Worm (Caenorhabditis elegans): ENCODE measurements around the gene emg-1.
A peak's percentile ranks its signal among the peaks of the same experiment; 100 is the strongest.

Gene emg-1

DNA sequence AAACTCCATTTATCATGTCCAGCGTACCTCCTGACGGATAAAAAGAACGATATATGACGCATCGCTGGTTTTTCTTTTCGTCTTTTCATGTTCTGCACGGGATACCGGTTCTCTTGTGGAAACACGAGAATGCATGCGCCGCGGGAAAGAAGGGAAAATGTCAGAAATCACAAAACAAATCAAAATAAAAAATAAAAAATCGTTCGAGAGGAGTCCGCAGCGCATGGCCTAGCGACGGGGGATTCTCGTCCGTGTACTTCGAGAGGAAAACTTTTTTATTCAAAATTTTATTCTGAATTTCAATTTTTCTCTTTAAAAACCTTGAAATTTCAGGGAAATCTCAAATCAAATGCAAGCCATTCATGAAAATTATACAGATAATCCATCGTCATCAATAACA, 28.1 kb upstream of the emg-1 start, which contains the start of the genes lron-10 and hpr-9 (continued):
- TF ChIP-seq nfya-2 (GFP tag; IDR thresholded peaks at IDR 0.05): no peak
- TF ChIP-seq B0261.1 (tag; optimal IDR thresholded peaks at IDR 0.05): peak; percentile 12
- TF ChIP-seq nhr-27 (tag; optimal IDR thresholded peaks at IDR 0.05): peak; percentile 45
- no peak for TF ChIP-seq rpc-1 (optimal IDR thresholded peaks at IDR 0.05)
- TF ChIP-seq rpc-1 (tag; optimal IDR thresholded peaks at IDR 0.05): no peak
- TF ChIP-seq sea-2 (GFP tag; IDR thresholded peaks at IDR 0.05): 0 out of 2 replicates have a peak, but pooled peaks have one; percentile 31
- TF ChIP-seq bed-2 (GFP tag; IDR thresholded peaks at IDR 0.05): peak; percentile 82; the same call in 1 of the 2 replicates
- no peak for TF ChIP-seq F37B4.10 (GFP tag; IDR thresholded peaks at IDR 0.05)
- TF ChIP-seq ama-1 (optimal IDR thresholded peaks at IDR 0.05): no peak
- TF ChIP-seq ama-1 (GFP tag; optimal IDR thresholded peaks at IDR 0.05): no peak
- no peak for TF ChIP-seq ceh-58 (GFP tag; IDR thresholded peaks at IDR 0.05)
- TF ChIP-seq Y95B8A.8 (GFP tag; IDR thresholded peaks at IDR 0.05): peak; percentile 48; the same call in 1 of the 2 replicates
- 0 out of 2 replicates have a peak, but pooled peaks have one; percentile 61 for TF ChIP-seq madf-3 (GFP tag; IDR thresholded peaks at IDR 0.05)
- peak; percentile 28 for TF ChIP-seq ztf-18 (tag; optimal IDR thresholded peaks at IDR 0.05)
- TF ChIP-seq tlf-1 (GFP tag; optimal IDR thresholded peaks at IDR 0.05): peak; percentile 50
- no peak for TF ChIP-seq mxl-1 (tag; optimal IDR thresholded peaks at IDR 0.05)
- peak; percentile 58 for TF ChIP-seq him-1 (tag; optimal IDR thresholded peaks at IDR 0.05)
- 0 out of 2 replicates have a peak, but pooled peaks have one; percentile 64 for TF ChIP-seq C17E4.6 (GFP tag; IDR thresholded peaks at IDR 0.05)
- no peak for TF ChIP-seq F23B12.7 (tag; optimal IDR thresholded peaks at IDR 0.05; ENCODE audit: insufficient read depth)
- TF ChIP-seq madf-8 (GFP tag; conservative IDR thresholded peaks at IDR 0.05): peak; percentile 39
- peak; percentile 86; the same call in 1 of the 2 replicates for TF ChIP-seq bed-1 (GFP tag; IDR thresholded peaks at IDR 0.05)
- TF ChIP-seq B0019.2 (GFP tag; conservative IDR thresholded peaks at IDR 0.05): peak; percentile 66; the same call in 1 of the 2 replicates
- peak; percentile 67 for TF ChIP-seq F33H1.4 (GFP tag; IDR thresholded peaks at IDR 0.05)
- no peak for TF ChIP-seq ztf-3 (GFP tag; optimal IDR thresholded peaks at IDR 0.05)
- TF ChIP-seq akir-1 (GFP tag; optimal IDR thresholded peaks at IDR 0.05): no peak
- TF ChIP-seq egl-18 (GFP tag; IDR thresholded peaks at IDR 0.05): 0 out of 2 replicates have a peak, but pooled peaks have one; percentile 23
- TF ChIP-seq lin-35 (GFP tag; optimal IDR thresholded peaks at IDR 0.05): peak in 1 of 3 experiments; percentile 73
- TF ChIP-seq B0336.3 (GFP tag; IDR thresholded peaks at IDR 0.05): peak; percentile 72
- TF ChIP-seq repo-1 (tag; optimal IDR thresholded peaks at IDR 0.05): peak; percentile 23
- TF ChIP-seq hmg-1.2 (GFP tag; IDR thresholded peaks at IDR 0.05): 0 out of 2 replicates have a peak, but pooled peaks have one; percentile 30
- no peak; the same call in 1 of the 2 replicates for TF ChIP-seq egrh-3 (GFP tag; IDR thresholded peaks at IDR 0.05)
- peak; percentile 59; the same call in 1 of the 2 replicates for TF ChIP-seq pbrm-1 (GFP tag; IDR thresholded peaks at IDR 0.05)
- TF ChIP-seq unc-62 (GFP tag; optimal IDR thresholded peaks at IDR 0.05): no peak
- 0 out of 2 replicates have a peak, but pooled peaks have one; percentile 40 for TF ChIP-seq hmg-20 (GFP tag; IDR thresholded peaks at IDR 0.05)
- peak; percentile 77 for TF ChIP-seq ceh-27 (GFP tag; optimal IDR thresholded peaks at IDR 0.05)

DNA sequence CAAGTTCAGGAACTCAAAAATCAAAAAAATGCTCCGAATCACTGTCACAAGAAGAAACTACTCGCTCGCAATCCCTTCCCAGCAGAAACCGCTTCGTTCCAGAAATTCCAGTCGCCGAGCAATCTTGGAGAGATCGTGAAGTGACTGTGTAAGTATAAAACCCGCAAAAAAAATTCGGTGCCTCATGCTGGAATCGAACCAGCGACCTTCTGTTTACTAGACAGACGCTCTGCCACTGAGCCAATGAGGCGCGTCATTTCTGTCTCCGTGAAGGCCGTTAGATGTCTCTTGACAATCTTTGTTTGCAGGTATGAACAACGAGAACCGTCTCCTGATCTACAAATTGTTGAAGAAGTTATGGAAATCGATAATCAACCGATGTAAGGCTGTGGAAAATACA, 24.8 kb upstream of the emg-1 start:
- TF ChIP-seq B0035.1 (tag; optimal IDR thresholded peaks at IDR 0.05) (peak; percentile 19), madf-3 (GFP tag; IDR thresholded peaks at IDR 0.05) (peak; percentile 83), egl-18 (GFP tag; IDR thresholded peaks at IDR 0.05) (no peak), tbp1 (GFP tag; optimal IDR thresholded peaks at IDR 0.05) (peak; percentile 99), hmg-20 (GFP tag; IDR thresholded peaks at IDR 0.05) (peak; percentile 31; the same call in 1 of the 2 replicates), let-607 (tag; optimal IDR thresholded peaks at IDR 0.05) (no peak), attf-3 (GFP tag; conservative IDR thresholded peaks at IDR 0.05) (no peak), unc-130 (GFP tag; optimal IDR thresholded peaks at IDR 0.05) (peak; percentile 26), nhr-80 (tag; optimal IDR thresholded peaks at IDR 0.05) (peak; percentile 15), Y95B8A.8 (GFP tag; IDR thresholded peaks at IDR 0.05) (no peak), nhr-179 (tag; optimal IDR thresholded peaks at IDR 0.05) (no peak), hsf-1 (GFP tag; IDR thresholded peaks at IDR 0.05) (peak; percentile 53; the same call in 1 of the 2 replicates), lag-1 (GFP tag; IDR thresholded peaks at IDR 0.05) (no peak), F57C9.4 (tag; optimal IDR thresholded peaks at IDR 0.05) (no peak), F23B12.7 (tag; optimal IDR thresholded peaks at IDR 0.05; ENCODE audit: insufficient read depth) (peak; percentile 6), ceh-40 (GFP tag; IDR thresholded peaks at IDR 0.05) (0 out of 2 replicates have a peak, but pooled peaks have one; percentile 62), cebp-2 (GFP tag; IDR thresholded peaks at IDR 0.05) (0 out of 2 replicates have a peak, but pooled peaks have one; percentile 45), ceh-100 (GFP tag; IDR thresholded peaks at IDR 0.05) (peak; percentile 51; the same call in 1 of the 2 replicates), die-1 (tag; optimal IDR thresholded peaks at IDR 0.05) (peak; percentile 75)

All from whole organism, young adult.